Worm (Caenorhabditis elegans): ENCODE data around the gene bcf-1.

Gene bcf-1

ce11 chrV:6354786-6355185 is 53.8 kb downstream of the bcf-1 start:
- TF ChIP-seq nhr-28 (tag; optimal IDR thresholded peaks at IDR 0.05), result peak; percentile 26
- TF ChIP-seq unc-62 (GFP tag; optimal IDR thresholded peaks at IDR 0.05 in 1 of 2), result peak in 1 of 2 experiments; percentile 13
- no peak for TF ChIP-seq unc-62 (tag; optimal IDR thresholded peaks at IDR 0.05)
- no peak for TF ChIP-seq Y75B8A.6 (GFP tag; IDR thresholded peaks at IDR 0.05)
- no peak for TF ChIP-seq daf-19 (GFP tag; conservative IDR thresholded peaks at IDR 0.05)
- no peak for TF ChIP-seq aha-1 (tag)
- no peak for TF ChIP-seq mxl-3 (GFP tag; optimal IDR thresholded peaks at IDR 0.05)
- TF ChIP-seq mdl-1 (tag; optimal IDR thresholded peaks at IDR 0.05), result no peak

- TF ChIP-seq nhr-111 (GFP tag; optimal IDR thresholded peaks at IDR 0.05) (no peak), D1046.2 (GFP tag; IDR thresholded peaks at IDR 0.05) (no peak), Y105C5A.15 (GFP tag; IDR thresholded peaks at IDR 0.05) (no peak), attf-4 (tag; optimal IDR thresholded peaks at IDR 0.05) (no peak), hlh-11 (tag; optimal IDR thresholded peaks at IDR 0.05) (peak; percentile 76), egl-27 (tag; optimal IDR thresholded peaks at IDR 0.05) (no peak), mdl-1 (tag; optimal IDR thresholded peaks at IDR 0.05) (peak in 1 of 2 experiments; percentile 47), mxl-3 (GFP tag; optimal IDR thresholded peaks at IDR 0.05) (peak; percentile 70), aha-1 (tag) (peak; percentile 78), F44E2.7 (GFP tag; IDR thresholded peaks at IDR 0.05) (no peak), ceh-82 (tag; optimal IDR thresholded peaks at IDR 0.05) (no peak), ceh-20 (GFP tag; IDR thresholded peaks at IDR 0.05) (no peak), ceh-32 (tag; optimal IDR thresholded peaks at IDR 0.05; ENCODE audit: poor library complexity) (no peak), nhr-25 (tag; optimal IDR thresholded peaks at IDR 0.05; ENCODE audit: borderline replicate concordance, insufficient read depth) (peak; percentile 2), nhr-28 (tag; optimal IDR thresholded peaks at IDR 0.05) (peak; percentile 22), F26F4.8 (GFP tag; conservative IDR thresholded peaks at IDR 0.05) (no peak), Y75B8A.6 (GFP tag; IDR thresholded peaks at IDR 0.05) (no peak), set-16 (GFP tag; IDR thresholded peaks at IDR 0.05) (peak; percentile 28; the same call in 1 of the 2 replicates), nhr-48 (tag; optimal IDR thresholded peaks at IDR 0.05) (peak; percentile 79), mxl-2 (GFP tag; conservative IDR thresholded peaks at IDR 0.05) (no peak), php-3 (GFP tag; IDR thresholded peaks at IDR 0.05) (no peak), ZK337.2 (GFP tag; IDR thresholded peaks at IDR 0.05) (no peak), zag-1 (tag; optimal IDR thresholded peaks at IDR 0.05) (no peak), lin-38 (GFP tag; IDR thresholded peaks at IDR 0.05) (no peak), Y48G9A.11 (GFP tag; IDR thresholded peaks at IDR 0.05) (no peak), F37D6.2 (tag; optimal IDR thresholded peaks at IDR 0.05) (no peak), unc-39 (tag; optimal IDR thresholded peaks at IDR 0.05) (no peak)
Observed at ce11 chrV:6354202-6354601, 54.4 kb downstream of the bcf-1 start.

- TF ChIP-seq ceh-44 (GFP tag; IDR thresholded peaks at IDR 0.05) (no peak), hlh-30 (tag; optimal IDR thresholded peaks at IDR 0.05; ENCODE audit: insufficient read depth) (peak; percentile 11), daf-12 (tag; optimal IDR thresholded peaks at IDR 0.05) (no peak), hlh-11 (tag; optimal IDR thresholded peaks at IDR 0.05) (peak; percentile 25), nhr-28 (tag; optimal IDR thresholded peaks at IDR 0.05) (no peak), aha-1 (tag) (no peak), mxl-3 (GFP tag; optimal IDR thresholded peaks at IDR 0.05) (peak; percentile 51), lin-29 (GFP tag; IDR thresholded peaks at IDR 0.05) (no peak), nhr-111 (GFP tag; optimal IDR thresholded peaks at IDR 0.05) (no peak), R02D3.7 (tag; optimal IDR thresholded peaks at IDR 0.05) (no peak), set-16 (GFP tag; IDR thresholded peaks at IDR 0.05) (0 out of 2 replicates have a peak, but pooled peaks have one; percentile 7), mdl-1 (tag; optimal IDR thresholded peaks at IDR 0.05) (peak in 1 of 2 experiments; percentile 22), unc-130 (GFP tag; optimal IDR thresholded peaks at IDR 0.05) (no peak)
Observed at ce11 chrV:6353182-6353780, 55.3 kb downstream of the bcf-1 start.
